Worm (Caenorhabditis elegans) whole organism, young adult: Measurements from ENCODE around the gene ttc-37.

Source experiments
- nhr-90 ChIP-seq: sonication (generic microtip); optimal IDR thresholded peaks from 2 replicates; lab custom pipeline; 2016; ENCODE audit warnings: missing genotype, mild to moderate bottlenecking, missing genetic modification characterization, missing compliant biosample characterization
- pha-4 ChIP-seq: fragments of 150-350 bp; sonication (generic microtip); optimal IDR thresholded peaks from 2 replicates; lab custom pipeline; 2014; ENCODE audit warnings: missing biosample characterization, missing genetic modification reagents, missing genetic modification characterization

DNA sequence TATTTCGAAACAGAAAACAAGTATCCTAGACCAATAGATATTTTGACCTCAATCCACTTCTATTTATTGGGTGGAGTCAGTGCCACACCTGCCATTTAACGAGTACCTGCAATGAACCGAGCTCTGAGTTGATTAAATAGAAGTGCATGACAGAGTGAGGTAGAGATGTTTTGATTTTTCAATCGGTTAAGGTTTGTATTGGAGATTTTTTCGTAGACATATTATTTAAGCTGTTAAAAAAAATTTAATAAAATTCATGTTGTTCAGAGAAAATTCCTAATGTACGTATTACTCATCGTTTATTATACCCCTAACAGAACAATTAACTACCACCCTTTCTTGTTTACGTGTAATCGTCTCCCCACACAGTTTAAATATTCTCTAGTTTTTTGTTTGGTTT, 48.8 kb upstream of the ttc-37 start, which contains the start of gene srx-38:
- no peak for TF ChIP-seq pha-4 (tag; lab: Kevin White, UChicago)
- TF ChIP-seq nhr-90 (tag; lab: Kevin White, UChicago) = no peak
